Fruit fly (Drosophila melanogaster): ENCODE data around the gene CG33061.
A peak's percentile ranks its signal among the peaks of the same experiment; 100 is the strongest.

Gene CG33061

dm6 chr3L:16286258-16286657 is 43.3 kb upstream of the CG33061 start (continued):
- TF ChIP-seq CG12155 (GFP tag; optimal IDR thresholded peaks at IDR 0.05) (no peak), da (GFP tag; optimal IDR thresholded peaks at IDR 0.05) (no peak), CG5180 (GFP tag; optimal IDR thresholded peaks at IDR 0.05) (no peak), CG15269 (tag; optimal IDR thresholded peaks at IDR 0.05) (peak; percentile 64), CG8478 (optimal IDR thresholded peaks at IDR 0.05) (no peak), CG1529 (GFP tag; optimal IDR thresholded peaks at IDR 0.05) (no peak), Hr78 (GFP tag; optimal IDR thresholded peaks at IDR 0.05) (no peak), Dip2 (GFP tag; IDR thresholded peaks at IDR 0.05) (no peak), CG17912 (GFP tag; optimal IDR thresholded peaks at IDR 0.05) (no peak), nom (GFP tag; optimal IDR thresholded peaks at IDR 0.05) (peak; percentile 46), CG18011 (GFP tag; optimal IDR thresholded peaks at IDR 0.05) (no peak), toy (GFP tag; IDR thresholded peaks at IDR 0.05) (no peak), CG43689 (GFP tag; IDR thresholded peaks at IDR 0.05) (no peak), br (optimal IDR thresholded peaks at IDR 0.05) (no peak), MESR4 (GFP tag; optimal IDR thresholded peaks at IDR 0.05) (no peak), Hey (tag; optimal IDR thresholded peaks at IDR 0.05) (no peak), CrebB (tag; optimal IDR thresholded peaks at IDR 0.05) (no peak), CG7928 (GFP tag; optimal IDR thresholded peaks at IDR 0.05) (no peak), sisA (GFP tag; IDR thresholded peaks at IDR 0.05) (no peak), CG9609 (GFP tag; optimal IDR thresholded peaks at IDR 0.05) (no peak), Stat92E (GFP tag; optimal IDR thresholded peaks at IDR 0.05) (no peak), Max (GFP tag; optimal IDR thresholded peaks at IDR 0.05) (no peak), nmo (GFP tag; optimal IDR thresholded peaks at IDR 0.05) (no peak), D (optimal IDR thresholded peaks at IDR 0.05) (no peak), D (GFP tag; optimal IDR thresholded peaks at IDR 0.05) (no peak), Atf-2 (GFP tag; optimal IDR thresholded peaks at IDR 0.05) (no peak), tgo (GFP tag; IDR thresholded peaks at IDR 0.05) (peak; percentile 35; the same call in 2 of the 3 replicates), vvl (GFP tag; IDR thresholded peaks at IDR 0.05) (peak; percentile 62), Dp (GFP tag; optimal IDR thresholded peaks at IDR 0.05) (no peak), Taf1 (GFP tag; IDR thresholded peaks at IDR 0.05) (no peak), D19A (tag; optimal IDR thresholded peaks at IDR 0.05) (peak; percentile 45), Oaz (GFP tag; IDR thresholded peaks at IDR 0.05) (no peak), CG17385 (GFP tag; optimal IDR thresholded peaks at IDR 0.05) (peak; percentile 18), CG13775 (GFP tag; optimal IDR thresholded peaks at IDR 0.05) (no peak), Doc3 (GFP tag; IDR thresholded peaks at IDR 0.05; ENCODE audit: partially characterized antibody) (no peak), CG17186 (GFP tag; optimal IDR thresholded peaks at IDR 0.05) (no peak), cato (GFP tag; optimal IDR thresholded peaks at IDR 0.05; ENCODE audit: borderline replicate concordance) (no peak), CG8290 (GFP tag; optimal IDR thresholded peaks at IDR 0.05) (no peak), CG8290 (tag; optimal IDR thresholded peaks at IDR 0.05) (peak in 1 of 2 experiments; percentile 46), CG18599 (GFP tag; optimal IDR thresholded peaks at IDR 0.05) (no peak), CG11723 (GFP tag; optimal IDR thresholded peaks at IDR 0.05) (no peak), cas (GFP tag; IDR thresholded peaks at IDR 0.05) (no peak), CG14441 (GFP tag; IDR thresholded peaks at IDR 0.05) (peak; percentile 57), CG30431 (GFP tag; optimal IDR thresholded peaks at IDR 0.05) (no peak), CoRest (tag; optimal IDR thresholded peaks at IDR 0.05) (peak; percentile 16), CG10147 (GFP tag; optimal IDR thresholded peaks at IDR 0.05) (no peak), en (GFP tag; optimal IDR thresholded peaks at IDR 0.05) (no peak), CG6254 (GFP tag; optimal IDR thresholded peaks at IDR 0.05) (no peak), Fer1 (GFP tag; optimal IDR thresholded peaks at IDR 0.05) (no peak), CG2712 (tag; optimal IDR thresholded peaks at IDR 0.05) (no peak), Dek (tag; optimal IDR thresholded peaks at IDR 0.05) (no peak), mam (GFP tag; optimal IDR thresholded peaks at IDR 0.05) (no peak)
